Worm (Caenorhabditis elegans) whole organism, L4 larva: ENCODE data around the gene F37C12.14.

Source experiments
- D1046.2 ChIP-seq: fragments of 200-800 bp; sonication (Bioruptor generic); IDR thresholded peaks from 2 replicates; pipeline ENCODE4 v1.3.6; 2022; ENCODE audit warnings: missing genetic modification characterization, missing compliant biosample characterization
- F10B5.3 ChIP-seq: sonication (generic microtip); optimal IDR thresholded peaks from 2 replicates; lab custom pipeline; 2016; ENCODE audit warnings: mild to moderate bottlenecking, missing genetic modification characterization, missing compliant biosample characterization
- F49E8.2 ChIP-seq: sonication (generic microtip); optimal IDR thresholded peaks from 2 replicates; lab custom pipeline; 2016; ENCODE audit warnings: missing compliant biosample characterization, mild to moderate bottlenecking, missing genetic modification characterization, borderline replicate concordance
- R02D3.7 ChIP-seq: fragments of 150-350 bp; sonication (generic microtip); optimal IDR thresholded peaks from 3 replicates; lab custom pipeline; 2014; ENCODE audit warnings: missing biosample characterization, missing genetic modification characterization
- Y105C5A.15 ChIP-seq: fragments of 200-800 bp; sonication (Bioruptor generic); IDR thresholded peaks from 2 replicates; pipeline ENCODE4 v1.3.6; 2022; ENCODE audit warnings: missing genetic modification characterization, missing compliant biosample characterization
- Y5F2A.4 ChIP-seq: fragments of 200-800 bp; sonication (Bioruptor generic); optimal IDR thresholded peaks from 2 replicates; lab custom pipeline; 2018; ENCODE audit warnings: mild to moderate bottlenecking, missing genetic modification characterization, missing compliant biosample characterization
- arid-1 ChIP-seq: fragments of 200-800 bp; sonication (Bioruptor generic); conservative IDR thresholded peaks from 2 replicates; pipeline ENCODE4 v1.3.6; 2022; ENCODE audit warnings: missing genetic modification reagents, missing genetic modification characterization, missing compliant biosample characterization
- attf-4 ChIP-seq: sonication (generic microtip); optimal IDR thresholded peaks from 3 replicates; lab custom pipeline; 2017; ENCODE audit warnings: missing biosample characterization, missing genetic modification characterization
- ceh-28 ChIP-seq: fragments of 150-350 bp; optimal IDR thresholded peaks from 2 replicates; lab custom pipeline; 2014; ENCODE audit warnings: missing biosample characterization, missing genetic modification reagents, missing genetic modification characterization
- ceh-32 ChIP-seq: sonication (generic microtip); optimal IDR thresholded peaks from 2 replicates; lab custom pipeline; 2016; ENCODE audit warnings: mild to moderate bottlenecking, missing genetic modification characterization, missing compliant biosample characterization; ENCODE audit not compliant: poor library complexity
- ceh-82 ChIP-seq: sonication (generic microtip); optimal IDR thresholded peaks from 2 replicates; lab custom pipeline; 2017; ENCODE audit warnings: missing biosample characterization, missing genetic modification characterization
- daf-16 ChIP-seq, 3 experiments: sonication (generic microtip); optimal IDR thresholded peaks; 2 replicates each; lab custom pipeline; 2016 to 2017; ENCODE audit warnings: missing genetic modification characterization in 3 of 3, missing genetic modification reagents in 3 of 3, mild to moderate bottlenecking in 2 of 3, missing compliant biosample characterization in 2 of 3, missing biosample characterization in 1 of 3, moderate library complexity in 1 of 3
- daf-19 ChIP-seq: fragments of 200-800 bp; sonication (Bioruptor generic); conservative IDR thresholded peaks from 2 replicates; pipeline ENCODE4 v1.3.6; 2022; ENCODE audit warnings: missing genetic modification characterization, missing compliant biosample characterization
- daf-8 ChIP-seq: fragments of 200-800 bp; sonication (Bioruptor generic); IDR thresholded peaks from 2 replicates; pipeline ENCODE4 v1.3.6; 2022; ENCODE audit warnings: missing genetic modification characterization, missing compliant biosample characterization
- dmd-6 ChIP-seq: fragments of 200-800 bp; sonication (Bioruptor generic); IDR thresholded peaks from 2 replicates; pipeline ENCODE4 v1.3.6; 2022; ENCODE audit warnings: missing genetic modification reagents, missing genetic modification characterization, missing compliant biosample characterization
- dmd-8 ChIP-seq: fragments of 200-800 bp; sonication (Bioruptor generic); IDR thresholded peaks from 2 replicates; pipeline ENCODE4 v1.3.6; 2022; ENCODE audit warnings: missing genetic modification characterization, missing compliant biosample characterization
- dmd-9 ChIP-seq: fragments of 200-800 bp; sonication (Bioruptor generic); IDR thresholded peaks from 2 replicates; pipeline ENCODE4 v1.3.6; 2022; ENCODE audit warnings: missing genetic modification reagents, missing genetic modification characterization, missing compliant biosample characterization
- dve-1 ChIP-seq: sonication (generic microtip); optimal IDR thresholded peaks from 2 replicates; lab custom pipeline; 2017; ENCODE audit warnings: antibody characterized with exemption, mild to moderate bottlenecking, missing genetic modification characterization, missing compliant biosample characterization; ENCODE audit not compliant: insufficient read depth
- egl-27 ChIP-seq: sonication (generic microtip); optimal IDR thresholded peaks from 3 replicates; lab custom pipeline; 2017; ENCODE audit warnings: missing biosample characterization, missing genetic modification reagents, missing genetic modification characterization
- fkh-10 ChIP-seq: fragments of 150-350 bp; optimal IDR thresholded peaks from 2 replicates; lab custom pipeline; 2014; ENCODE audit warnings: missing biosample characterization, missing genetic modification reagents, missing genetic modification characterization
- hlh-11 ChIP-seq: fragments of 200-800 bp; sonication (Bioruptor generic); optimal IDR thresholded peaks from 2 replicates; lab custom pipeline; 2018; ENCODE audit warnings: mild to moderate bottlenecking, missing genetic modification characterization, missing compliant biosample characterization
- hlh-30 ChIP-seq: sonication (generic microtip); optimal IDR thresholded peaks from 2 replicates; lab custom pipeline; 2017; ENCODE audit warnings: antibody characterized with exemption, mild to moderate bottlenecking, missing genetic modification characterization, missing compliant biosample characterization; ENCODE audit not compliant: insufficient read depth
- jun-1 ChIP-seq: fragments of 150-350 bp; optimal IDR thresholded peaks from 2 replicates; lab custom pipeline; 2014; ENCODE audit warnings: missing biosample characterization, missing genetic modification reagents, missing genetic modification characterization
- lin-29 ChIP-seq: fragments of 200-800 bp; sonication (Bioruptor generic); IDR thresholded peaks from 2 replicates; pipeline ENCODE4 v1.3.6; 2022; ENCODE audit warnings: missing genetic modification reagents, missing genetic modification characterization, missing compliant biosample characterization
- lin-38 ChIP-seq: fragments of 200-800 bp; sonication (Bioruptor generic); IDR thresholded peaks from 2 replicates; pipeline ENCODE4 v1.3.6; 2022; ENCODE audit warnings: missing genetic modification reagents, missing genetic modification characterization, missing compliant biosample characterization
- lin-39 ChIP-seq: fragments of 150-350 bp; optimal IDR thresholded peaks from 2 replicates; lab custom pipeline; 2014; ENCODE audit warnings: missing biosample characterization, missing genetic modification reagents, missing genetic modification characterization
- lsy-2 ChIP-seq, 2 experiments: fragments of 150-350 bp in 1 of 2; sonication (generic microtip) in 1 of 2; optimal IDR thresholded peaks; 2 replicates each; lab custom pipeline; 2014 to 2017; ENCODE audit warnings: missing biosample characterization in 2 of 2, missing genetic modification characterization in 2 of 2
- madf-5 ChIP-seq, 2 experiments: fragments of 200-800 bp; sonication (Bioruptor generic); IDR thresholded peaks; 2 replicates each; pipeline ENCODE4 v1.3.6; 2022; ENCODE audit warnings: missing compliant biosample characterization in 2 of 2, missing genetic modification characterization in 2 of 2
- madf-9 ChIP-seq: fragments of 200-800 bp; sonication (Bioruptor generic); conservative IDR thresholded peaks from 2 replicates; pipeline ENCODE4 v1.3.6; 2022; ENCODE audit warnings: missing genetic modification reagents, missing genetic modification characterization, missing compliant biosample characterization
- mep-1 ChIP-seq: fragments of 150-350 bp; sonication (generic microtip); optimal IDR thresholded peaks from 3 replicates; lab custom pipeline; 2014; ENCODE audit warnings: missing biosample characterization, missing genetic modification characterization
- nhr-102 ChIP-seq: sonication (generic microtip); optimal IDR thresholded peaks from 2 replicates; lab custom pipeline; 2016; ENCODE audit warnings: mild to moderate bottlenecking, missing genetic modification characterization, moderate library complexity, missing compliant biosample characterization
- nhr-11 ChIP-seq: fragments of 150-350 bp; optimal IDR thresholded peaks from 2 replicates; lab custom pipeline; 2014; ENCODE audit warnings: missing biosample characterization, missing genetic modification characterization
- nhr-25 ChIP-seq: sonication (generic microtip); optimal IDR thresholded peaks from 2 replicates; lab custom pipeline; 2017; ENCODE audit warnings: missing genetic modification characterization, mild to moderate bottlenecking, missing compliant biosample characterization, antibody characterized with exemption, moderate library complexity, borderline replicate concordance; ENCODE audit not compliant: insufficient read depth
- nhr-28 ChIP-seq: fragments of 150-350 bp; optimal IDR thresholded peaks from 2 replicates; lab custom pipeline; 2014; ENCODE audit warnings: missing biosample characterization, missing genetic modification characterization
- nhr-77 ChIP-seq: fragments of 150-350 bp; optimal IDR thresholded peaks from 2 replicates; lab custom pipeline; 2014; ENCODE audit warnings: missing biosample characterization, missing genetic modification characterization
- php-3 ChIP-seq: fragments of 200-800 bp; sonication (Bioruptor generic); IDR thresholded peaks from 2 replicates; pipeline ENCODE4 v1.3.6; 2022; ENCODE audit warnings: missing genetic modification reagents, missing genetic modification characterization, missing compliant biosample characterization
- pqm-1 ChIP-seq: sonication (generic microtip); optimal IDR thresholded peaks from 2 replicates; lab custom pipeline; 2017; ENCODE audit warnings: missing biosample characterization, missing genetic modification characterization
- rbr-2 ChIP-seq: sonication (generic microtip); optimal IDR thresholded peaks from 2 replicates; lab custom pipeline; 2016; ENCODE audit warnings: missing genotype, missing genetic modification characterization, missing compliant biosample characterization
- snpc-4 ChIP-seq: fragments of 150-350 bp; optimal IDR thresholded peaks from 2 replicates; lab custom pipeline; 2014; ENCODE audit warnings: missing biosample characterization, missing genetic modification characterization
- spr-1 ChIP-seq: sonication (generic microtip); optimal IDR thresholded peaks from 2 replicates; lab custom pipeline; 2016; ENCODE audit warnings: mild to moderate bottlenecking, missing genetic modification characterization, missing compliant biosample characterization
- spr-3 ChIP-seq: fragments of 200-800 bp; sonication (Bioruptor generic); optimal IDR thresholded peaks from 2 replicates; lab custom pipeline; 2018; ENCODE audit warnings: mild to moderate bottlenecking, missing genetic modification characterization, missing compliant biosample characterization
- tag-97 ChIP-seq: fragments of 200-800 bp; sonication (Bioruptor generic); IDR thresholded peaks from 2 replicates; pipeline ENCODE4 v1.3.6; 2022; ENCODE audit warnings: missing genetic modification characterization, missing compliant biosample characterization
- tra-1 ChIP-seq: fragments of 200-800 bp; sonication (Bioruptor generic); IDR thresholded peaks from 2 replicates; pipeline ENCODE4 v1.3.6; 2022; ENCODE audit warnings: missing genetic modification reagents, missing genetic modification characterization, missing compliant biosample characterization
- unc-62 ChIP-seq, 3 experiments: fragments of 150-350 bp in 1 of 3; sonication (generic microtip); optimal IDR thresholded peaks in 2 of 3; peaks in 1 of 3; 1 replicate in 1 of 3; 2 replicates in 2 of 3; lab custom pipeline; 2014 to 2017; ENCODE audit warnings: missing biosample characterization in 3 of 3, missing genetic modification characterization in 3 of 3, missing genetic modification reagents in 3 of 3, missing genotype in 1 of 3
- vab-7 ChIP-seq: fragments of 200-800 bp; sonication (Bioruptor generic); IDR thresholded peaks from 2 replicates; pipeline ENCODE4 v1.3.6; 2022; ENCODE audit warnings: missing genetic modification reagents, missing genetic modification characterization, missing compliant biosample characterization
- zag-1 ChIP-seq: fragments of 150-350 bp; optimal IDR thresholded peaks from 2 replicates; lab custom pipeline; 2014; ENCODE audit warnings: missing biosample characterization, missing genetic modification characterization
- zfp-3 ChIP-seq: fragments of 200-800 bp; sonication (Bioruptor generic); conservative IDR thresholded peaks from 2 replicates; pipeline ENCODE4 v1.3.6; 2022; ENCODE audit warnings: missing genetic modification reagents, missing genetic modification characterization, missing compliant biosample characterization
- zip-2 ChIP-seq: fragments of 150-350 bp; optimal IDR thresholded peaks from 2 replicates; lab custom pipeline; 2014; ENCODE audit warnings: missing biosample characterization, missing genetic modification characterization

Gene F37C12.14

ce11 chrIII:7155631-7156030 lies 29.7 kb downstream of the F37C12.14 start (continued):
- TF ChIP-seq lin-29 (GFP tag; lab: Robert Waterston, UW) (0 out of 2 replicates have a peak, but pooled peaks have one; percentile 18), snpc-4 (tag; lab: Kevin White, UChicago) (no peak), nhr-25 (tag; lab: Kevin White, UChicago) (peak; percentile 83), nhr-11 (tag; lab: Kevin White, UChicago) (peak; percentile 81), ceh-82 (no peak), zfp-3 (GFP tag; lab: Robert Waterston, UW) (0 out of 2 replicates have a peak, but pooled peaks have one; percentile 46), ceh-32 (tag; lab: Kevin White, UChicago) (peak; percentile 43), D1046.2 (no peak), zag-1 (tag; lab: Kevin White, UChicago) (no peak), Y5F2A.4 (GFP tag; lab: Kevin White, UChicago) (peak; percentile 26), ceh-28 (tag; lab: Kevin White, UChicago) (peak; percentile 27), madf-5 (GFP tag; IDR thresholded peaks at IDR 0.05; lab: Robert Waterston, UW) (no peak), madf-9 (GFP tag; lab: Robert Waterston, UW) (peak; percentile 50; the same call in 1 of the 2 replicates), spr-1 (tag; lab: Kevin White, UChicago) (peak; percentile 77)

ce11 chrIII:7154526-7154925 lies 30.8 kb downstream of the F37C12.14 start:
- TF ChIP-seq rbr-2 (tag; lab: Kevin White, UChicago) (no peak), jun-1 (tag; lab: Kevin White, UChicago) (no peak), daf-16 (GFP tag; optimal IDR thresholded peaks at IDR 0.05; lab: Kevin White, UChicago) (no peak), daf-16 (tag; optimal IDR thresholded peaks at IDR 0.05; lab: Kevin White, UChicago) (peak; percentile 38), lin-29 (GFP tag; lab: Robert Waterston, UW) (no peak), php-3 (peak; percentile 52; the same call in 1 of the 2 replicates), madf-9 (GFP tag; lab: Robert Waterston, UW) (no peak), zip-2 (tag; lab: Kevin White, UChicago) (no peak), hlh-30 (peak; percentile 46), arid-1 (GFP tag; lab: Robert Waterston, UW) (no peak), nhr-28 (tag; lab: Kevin White, UChicago) (peak; percentile 49), dmd-6 (GFP tag; lab: Robert Waterston, UW) (peak; percentile 38), F49E8.2 (no peak), spr-1 (tag; lab: Kevin White, UChicago) (no peak), tra-1 (GFP tag; lab: Robert Waterston, UW) (no peak), nhr-102 (tag; lab: Kevin White, UChicago) (no peak), hlh-11 (tag; lab: Kevin White, UChicago) (peak; percentile 48), lin-39 (no peak), R02D3.7 (tag; lab: Kevin White, UChicago) (no peak), fkh-10 (GFP tag; lab: Kevin White, UChicago) (no peak), unc-62 (GFP tag; optimal IDR thresholded peaks at IDR 0.05 in 1 of 2; lab: Kevin White, UChicago) (no peak), unc-62 (tag; optimal IDR thresholded peaks at IDR 0.05; lab: Kevin White, UChicago) (no peak), daf-19 (no peak), lsy-2 (tag; optimal IDR thresholded peaks at IDR 0.05; lab: Kevin White, UChicago) (peak in 1 of 2 experiments; percentile 15), pqm-1 (no peak), dve-1 (tag; lab: Kevin White, UChicago) (peak; percentile 71), spr-3 (GFP tag; lab: Kevin White, UChicago) (no peak), egl-27 (no peak), lin-38 (GFP tag; lab: Robert Waterston, UW) (no peak), Y105C5A.15 (GFP tag; lab: Robert Waterston, UW) (no peak), vab-7 (GFP tag; lab: Robert Waterston, UW) (no peak), dmd-9 (no peak), dmd-8 (GFP tag; lab: Robert Waterston, UW) (no peak), nhr-77 (tag; lab: Kevin White, UChicago) (peak; percentile 25), ceh-82 (no peak), daf-8 (no peak), F10B5.3 (tag; lab: Kevin White, UChicago) (no peak), attf-4 (no peak), mep-1 (peak; percentile 9), tag-97 (GFP tag; lab: Robert Waterston, UW) (no peak)
